Fruit fly (Drosophila melanogaster) whole organism, wandering third instar larva: ENCODE results near the gene CG16756.

Source experiments
- Abd-B ChIP-seq: fragments of >200 bp; optimal IDR thresholded peaks from 2 replicates; lab custom pipeline; 2017; ENCODE audit warnings: missing biosample characterization, missing genetic modification characterization
- CG32264 ChIP-seq: fragments of 200-800 bp; sonication (Bioruptor generic); optimal IDR thresholded peaks from 2 replicates; lab custom pipeline; 2016; ENCODE audit warnings: missing biosample characterization, missing genetic modification characterization
- CG9705 ChIP-seq: fragments of 200-800 bp; sonication (Bioruptor generic); optimal IDR thresholded peaks from 2 replicates; lab custom pipeline; 2018; ENCODE audit warnings: missing biosample characterization, mild to moderate bottlenecking, missing genetic modification characterization
- Dfd ChIP-seq: fragments of >200 bp; optimal IDR thresholded peaks from 2 replicates; lab custom pipeline; 2017; ENCODE audit warnings: missing biosample characterization, missing genetic modification characterization
- Dif ChIP-seq: fragments of 200-275, 200-300 bp; sonication (Bioruptor generic); optimal IDR thresholded peaks from 2 replicates; lab custom pipeline; 2018; ENCODE audit warnings: missing biosample characterization, missing genetic modification characterization; ENCODE audit not compliant: partially characterized antibody
- GATAd ChIP-seq: sonication (Bioruptor generic); optimal IDR thresholded peaks from 2 replicates; lab custom pipeline; 2016; ENCODE audit warnings: missing biosample characterization, missing genetic modification characterization
- Hnf4 ChIP-seq: fragments of 200-800 bp; sonication (Bioruptor generic); optimal IDR thresholded peaks from 2 replicates; lab custom pipeline; 2016; ENCODE audit warnings: missing biosample characterization, mild to moderate bottlenecking, missing genetic modification characterization
- Hr83 ChIP-seq: fragments of 200-300 bp; sonication (Bioruptor generic); optimal IDR thresholded peaks from 2 replicates; lab custom pipeline; 2016; ENCODE audit warnings: missing biosample characterization, mild to moderate bottlenecking, missing genetic modification characterization, moderate library complexity; ENCODE audit not compliant: poor library complexity, severe bottlenecking
- Jra ChIP-seq: sonication (Bioruptor generic); optimal IDR thresholded peaks from 2 replicates; lab custom pipeline; 2016; ENCODE audit warnings: missing biosample characterization, missing genetic modification characterization
- Mio ChIP-seq: sonication (Bioruptor generic); optimal IDR thresholded peaks from 2 replicates; lab custom pipeline; 2016; ENCODE audit warnings: missing biosample characterization, missing genetic modification characterization
- Myc ChIP-seq: fragments of >200 bp; optimal IDR thresholded peaks from 2 replicates; lab custom pipeline; 2017
- N ChIP-seq: fragments of >200 bp; optimal IDR thresholded peaks from 2 replicates; lab custom pipeline; 2018; ENCODE audit warnings: missing biosample characterization, missing external identifiers, missing genetic modification characterization
- OdsH ChIP-seq: fragments of 200-800 bp; sonication (Bioruptor generic); optimal IDR thresholded peaks from 2 replicates; lab custom pipeline; 2016; ENCODE audit warnings: missing biosample characterization, mild to moderate bottlenecking, missing genetic modification characterization
- Rel ChIP-seq, 2 experiments: fragments of 200-800 bp; sonication (Bioruptor generic) in 1 of 2; optimal IDR thresholded peaks; 2 replicates in 1 of 2; 3 replicates in 1 of 2; lab custom pipeline; 2016 to 2019; ENCODE audit warnings: mild to moderate bottlenecking in 2 of 2, missing biosample characterization in 2 of 2, missing genetic modification characterization in 2 of 2, moderate library complexity in 1 of 2
- Sp1 ChIP-seq: fragments of 200-800 bp; sonication (Bioruptor generic); optimal IDR thresholded peaks from 3 replicates; lab custom pipeline; 2019; ENCODE audit warnings: missing biosample characterization, mild to moderate bottlenecking, missing genetic modification characterization, moderate library complexity
- Vsx2 ChIP-seq: fragments of 200-300, 225-300 bp; sonication (Bioruptor generic); optimal IDR thresholded peaks from 2 replicates; lab custom pipeline; 2018; ENCODE audit warnings: missing biosample characterization, missing genetic modification characterization; ENCODE audit not compliant: partially characterized antibody
- br ChIP-seq: fragments of 200-800 bp; sonication (Bioruptor generic); optimal IDR thresholded peaks from 2 replicates; lab custom pipeline; 2016; ENCODE audit warnings: missing biosample characterization, missing genetic modification characterization
- brk ChIP-seq: fragments of 200-800 bp; sonication (Bioruptor generic); optimal IDR thresholded peaks from 2 replicates; lab custom pipeline; 2016; ENCODE audit warnings: missing biosample characterization, mild to moderate bottlenecking, missing genetic modification characterization
- dmrt93B ChIP-seq: fragments of 200-800 bp; sonication (Bioruptor generic); optimal IDR thresholded peaks from 2 replicates; lab custom pipeline; 2018; ENCODE audit warnings: missing biosample characterization, mild to moderate bottlenecking, missing genetic modification characterization
- dsf ChIP-seq: sonication (Bioruptor generic); optimal IDR thresholded peaks from 2 replicates; lab custom pipeline; 2016; ENCODE audit warnings: missing biosample characterization, missing genetic modification characterization, borderline replicate concordance
- ey ChIP-seq: fragments of 200-800 bp; sonication (Bioruptor generic); optimal IDR thresholded peaks from 2 replicates; lab custom pipeline; 2016; ENCODE audit warnings: missing biosample characterization, missing genetic modification characterization
- foxo ChIP-seq, 2 experiments: fragments of 200-800 bp; sonication (Bioruptor generic); optimal IDR thresholded peaks; 2 replicates in 1 of 2; 3 replicates in 1 of 2; lab custom pipeline; 2016 to 2017; ENCODE audit warnings: missing biosample characterization in 2 of 2, missing genetic modification characterization in 2 of 2
- fru ChIP-seq: fragments of 200-800 bp; sonication (Bioruptor generic); optimal IDR thresholded peaks from 3 replicates; lab custom pipeline; 2016; ENCODE audit warnings: missing biosample characterization, mild to moderate bottlenecking, missing genetic modification characterization
- h ChIP-seq: fragments of 200-800 bp; sonication (Bioruptor generic); optimal IDR thresholded peaks from 3 replicates; lab custom pipeline; 2016; ENCODE audit warnings: missing biosample characterization, mild to moderate bottlenecking, missing genetic modification characterization
- jim ChIP-seq: fragments of 175-275, 200-325 bp; sonication (Bioruptor generic); optimal IDR thresholded peaks from 2 replicates; lab custom pipeline; 2016; ENCODE audit warnings: missing biosample characterization, mild to moderate bottlenecking, missing genetic modification characterization
- lola ChIP-seq: fragments of >200 bp; optimal IDR thresholded peaks from 2 replicates; lab custom pipeline; 2017; ENCODE audit warnings: missing biosample characterization, missing genetic modification characterization
- pan ChIP-seq: fragments of >200 bp; optimal IDR thresholded peaks from 2 replicates; lab custom pipeline; 2017
- psq ChIP-seq: fragments of 200-800 bp; sonication (Bioruptor generic); optimal IDR thresholded peaks from 3 replicates; lab custom pipeline; 2017; ENCODE audit warnings: missing biosample characterization, mild to moderate bottlenecking, missing genetic modification characterization, moderate library complexity
- rgr ChIP-seq: fragments of 200-800 bp; sonication (Bioruptor generic); optimal IDR thresholded peaks from 3 replicates; lab custom pipeline; 2016; ENCODE audit warnings: missing biosample characterization, mild to moderate bottlenecking, missing genetic modification characterization
- sage ChIP-seq: fragments of 200-800 bp; sonication (Bioruptor generic); optimal IDR thresholded peaks from 2 replicates; lab custom pipeline; 2016; ENCODE audit warnings: missing biosample characterization, mild to moderate bottlenecking, missing genetic modification characterization
- sv ChIP-seq: fragments of 200-800 bp; sonication (Bioruptor generic); optimal IDR thresholded peaks from 3 replicates; lab custom pipeline; 2016; ENCODE audit warnings: missing biosample characterization, missing genetic modification characterization
- tai ChIP-seq: sonication (Bioruptor generic); optimal IDR thresholded peaks from 2 replicates; lab custom pipeline; 2016; ENCODE audit warnings: missing biosample characterization, missing genetic modification characterization
- usp ChIP-seq: fragments of >200 bp; optimal IDR thresholded peaks from 2 replicates; lab custom pipeline; 2017; ENCODE audit warnings: missing biosample characterization, missing genetic modification characterization
- woc ChIP-seq: sonication (Bioruptor generic); optimal IDR thresholded peaks from 2 replicates; lab custom pipeline; 2016; ENCODE audit warnings: missing biosample characterization, mild to moderate bottlenecking, missing genetic modification characterization

The CG16756 gene

DNA sequence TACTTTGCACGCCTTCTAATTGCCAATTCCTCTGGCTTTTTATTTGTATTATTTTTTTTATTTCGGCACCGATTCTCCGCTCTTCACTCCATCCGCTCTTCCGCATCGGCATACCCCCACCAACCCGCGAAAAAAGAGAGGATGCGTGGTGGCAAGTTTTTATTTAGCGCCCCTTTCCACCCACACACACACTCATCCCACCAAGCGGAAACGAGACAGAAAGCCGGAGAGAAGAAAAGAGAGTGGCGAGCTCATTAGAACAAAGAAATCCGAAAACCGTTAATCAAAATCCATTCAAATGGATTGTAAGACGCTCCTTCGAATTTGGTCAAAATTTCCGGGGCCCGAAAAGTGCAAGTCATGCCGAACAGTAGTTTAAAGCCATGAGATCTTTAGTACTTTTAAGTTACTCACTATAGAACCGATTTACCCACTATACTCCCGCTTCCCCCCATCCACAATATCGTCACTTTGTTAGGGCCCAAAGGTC is 8.7 kb upstream of the CG16756 start:
- TF ChIP-seq pan (lab: Kevin White, UChicago) (no peak), sage (GFP tag; lab: Kevin White, UChicago) (no peak), woc (GFP tag; lab: Kevin White, UChicago) (no peak), CG32264 (no peak), Abd-B (GFP tag; lab: Kevin White, UChicago) (no peak), Myc (no peak), ey (GFP tag; lab: Kevin White, UChicago) (no peak), Vsx2 (no peak)

DNA sequence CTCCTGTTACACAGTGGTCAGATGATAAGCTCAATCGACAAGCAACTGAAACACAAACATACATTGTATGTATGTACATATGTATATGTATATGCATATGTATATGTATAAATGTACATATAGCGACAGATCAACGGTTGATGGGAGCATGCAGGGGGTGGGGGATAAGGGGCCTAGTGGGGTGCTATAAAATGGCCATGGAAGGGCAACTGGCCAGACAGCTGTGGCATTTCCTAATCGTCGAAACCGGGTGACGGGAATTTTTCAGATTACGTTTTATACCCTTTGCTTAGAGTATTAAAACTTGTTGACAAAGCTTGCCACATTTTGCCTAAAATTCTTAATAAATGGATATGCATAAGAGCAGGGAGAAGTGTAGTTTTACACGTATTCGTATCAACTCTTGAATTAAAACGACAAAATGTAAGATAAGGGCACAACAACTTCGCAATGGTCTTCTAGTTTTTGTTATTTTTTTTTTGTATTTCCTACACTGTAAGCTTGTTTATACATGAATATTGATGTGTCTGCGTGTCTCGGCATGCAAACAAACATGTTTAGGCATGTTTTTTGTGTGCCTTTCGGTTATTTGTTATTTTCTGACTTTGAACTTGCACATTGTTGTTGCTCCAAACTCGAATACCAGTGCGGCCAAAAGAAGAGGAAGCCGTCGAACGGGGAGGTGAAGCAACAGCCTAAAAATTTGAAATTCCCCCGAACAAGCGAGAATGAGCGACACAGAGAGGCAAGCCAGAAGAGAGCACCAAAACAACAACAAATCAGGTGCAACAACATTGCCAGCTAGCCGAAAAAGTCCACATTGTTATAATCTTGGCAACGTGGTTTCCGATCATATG is 8.0 kb upstream of the CG16756 start:
- TF ChIP-seq h (GFP tag; lab: Kevin White, UChicago): peak; percentile 49
- TF ChIP-seq psq (GFP tag; lab: Kevin White, UChicago): peak; percentile 32
- TF ChIP-seq Rel (GFP tag; optimal IDR thresholded peaks at IDR 0.05; lab: Kevin White, UChicago): no peak
- peak; percentile 88 for TF ChIP-seq Rel (tag; optimal IDR thresholded peaks at IDR 0.05; lab: Kevin White, UChicago)
- peak in 1 of 2 experiments; percentile 61 for TF ChIP-seq foxo (GFP tag; optimal IDR thresholded peaks at IDR 0.05; lab: Kevin White, UChicago)
- peak; percentile 2 for TF ChIP-seq br
- TF ChIP-seq OdsH (GFP tag; lab: Kevin White, UChicago): peak; percentile 13
- peak; percentile 10 for TF ChIP-seq woc (GFP tag; lab: Kevin White, UChicago)
- no peak for TF ChIP-seq dsf (GFP tag; lab: Kevin White, UChicago)
- TF ChIP-seq Hnf4 (GFP tag; lab: Kevin White, UChicago): no peak
- TF ChIP-seq fru (GFP tag; lab: Kevin White, UChicago): peak; percentile 49
- TF ChIP-seq rgr (GFP tag; lab: Kevin White, UChicago): peak; percentile 41
- peak; percentile 28 for TF ChIP-seq ey (GFP tag; lab: Kevin White, UChicago)
- no peak for TF ChIP-seq dmrt93B (GFP tag; lab: Kevin White, UChicago)
- TF ChIP-seq sv (GFP tag; lab: Kevin White, UChicago): peak; percentile 3

DNA sequence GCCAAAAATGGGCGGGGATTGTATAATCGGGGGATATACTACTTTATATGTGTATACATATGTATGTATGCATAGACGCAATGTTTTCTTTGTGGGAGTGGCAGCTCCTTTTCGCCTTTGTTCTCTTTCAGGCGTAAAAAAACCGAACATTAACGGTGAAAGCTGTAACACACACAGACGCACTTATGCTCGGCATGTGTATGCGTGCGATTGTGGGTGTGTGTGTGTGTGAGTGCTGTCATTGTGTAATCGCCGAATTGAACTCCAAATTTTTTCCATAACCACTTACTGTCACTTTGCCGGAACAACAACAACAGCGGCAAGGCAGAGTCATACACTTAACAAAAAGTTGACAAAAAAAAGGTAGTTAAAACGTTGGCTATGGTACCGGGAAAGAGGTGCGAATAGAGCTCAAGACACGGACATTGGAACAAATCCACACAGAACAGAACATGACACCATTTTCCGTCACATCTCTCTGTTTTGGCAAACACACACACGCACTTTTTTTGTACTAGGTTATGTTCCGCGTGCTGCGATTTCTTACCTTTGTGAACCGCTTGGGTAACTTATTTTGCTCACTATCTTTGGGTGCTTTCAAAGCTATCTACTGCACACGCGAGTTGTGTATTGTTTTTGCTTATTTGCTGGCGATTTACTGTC is 7.3 kb upstream of the CG16756 start:
- TF ChIP-seq Myc: peak; percentile 11
- TF ChIP-seq sage (GFP tag; lab: Kevin White, UChicago): no peak
- TF ChIP-seq Rel (GFP tag; optimal IDR thresholded peaks at IDR 0.05; lab: Kevin White, UChicago): no peak
- peak; percentile 20 for TF ChIP-seq Rel (tag; optimal IDR thresholded peaks at IDR 0.05; lab: Kevin White, UChicago)
- no peak for TF ChIP-seq Vsx2
- TF ChIP-seq, all 38 proteins: peak for 2

DNA sequence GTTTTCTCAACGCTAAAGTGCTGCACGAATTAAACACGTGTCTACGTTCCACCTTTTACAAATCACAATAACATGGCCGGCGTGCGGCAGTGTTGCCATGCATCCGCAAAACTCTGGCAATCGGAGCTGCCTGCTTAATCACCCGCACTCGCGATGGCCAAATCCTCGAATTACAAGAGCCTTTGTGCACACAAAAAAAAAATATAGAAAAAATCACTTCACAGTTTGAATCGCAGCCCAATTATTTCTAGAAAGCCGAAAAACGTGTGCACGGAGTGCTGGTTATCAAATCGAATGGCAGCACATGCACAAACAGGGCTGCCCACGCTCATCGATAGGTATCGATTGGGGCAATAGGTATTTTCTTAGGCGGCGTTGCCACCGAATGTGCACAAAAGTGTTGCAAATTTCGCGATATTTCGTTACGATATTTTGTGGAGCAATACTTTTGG is 6.7 kb upstream of the CG16756 start, which contains the start of gene spoon:
TSS of gene spoon (minus strand) at position 300 of the 452 bp plus-strand sequence.
- TF ChIP-seq CG9705 (GFP tag; lab: Kevin White, UChicago) (no peak), Myc (no peak), Hnf4 (GFP tag; lab: Kevin White, UChicago) (peak; percentile 46), jim (GFP tag; lab: Kevin White, UChicago) (peak; percentile 27), lola (GFP tag; lab: Kevin White, UChicago) (no peak), fru (GFP tag; lab: Kevin White, UChicago) (peak; percentile 21), Abd-B (GFP tag; lab: Kevin White, UChicago) (no peak), foxo (GFP tag; optimal IDR thresholded peaks at IDR 0.05; lab: Kevin White, UChicago) (peak in 1 of 2 experiments; percentile 12), Rel (GFP tag; optimal IDR thresholded peaks at IDR 0.05; lab: Kevin White, UChicago) (no peak), Rel (tag; optimal IDR thresholded peaks at IDR 0.05; lab: Kevin White, UChicago) (no peak), Mio (GFP tag; lab: Kevin White, UChicago) (no peak), rgr (GFP tag; lab: Kevin White, UChicago) (peak; percentile 17), tai (GFP tag; lab: Kevin White, UChicago) (no peak), h (GFP tag; lab: Kevin White, UChicago) (peak; percentile 37), Sp1 (GFP tag; lab: Kevin White, UChicago) (no peak), brk (GFP tag; lab: Kevin White, UChicago) (no peak), br (peak; percentile 15), Dfd (GFP tag; lab: Kevin White, UChicago) (no peak), sv (GFP tag; lab: Kevin White, UChicago) (peak; percentile 3), Jra (GFP tag; lab: Kevin White, UChicago) (no peak), dmrt93B (GFP tag; lab: Kevin White, UChicago) (peak; percentile 27), GATAd (GFP tag; lab: Kevin White, UChicago) (no peak), Dif (GFP tag; lab: Kevin White, UChicago) (no peak), N (GFP tag; lab: Kevin White, UChicago) (no peak), ey (GFP tag; lab: Kevin White, UChicago) (no peak), pan (lab: Kevin White, UChicago) (no peak), sage (GFP tag; lab: Kevin White, UChicago) (no peak), Hr83 (GFP tag; lab: Kevin White, UChicago) (no peak), usp (no peak)
